Worm (Caenorhabditis elegans): ENCODE data around the gene twk-48.

Gene twk-48

ce11 chrIII:9825073-9825828, 35.3 kb upstream of the twk-48 start, which contains the start of gene ZK632.9:
Gene ZK632.9 (minus strand): TSS chrIII:9825432.
- TF ChIP-seq hlh-1 (tag; optimal IDR thresholded peaks at IDR 0.05): no peak
- no peak for TF ChIP-seq bed-3 (GFP tag; optimal IDR thresholded peaks at IDR 0.05)
- TF ChIP-seq unc-39 (tag; optimal IDR thresholded peaks at IDR 0.05): no peak
- no peak for TF ChIP-seq nhr-2 (tag; optimal IDR thresholded peaks at IDR 0.05)
- no peak for TF ChIP-seq mab-5 (tag; optimal IDR thresholded peaks at IDR 0.05)
- TF ChIP-seq elt-3 (tag; optimal IDR thresholded peaks at IDR 0.05): no peak
- TF ChIP-seq M03D4.4 (tag; optimal IDR thresholded peaks at IDR 0.05): no peak
- TF ChIP-seq mls-2 (tag; optimal IDR thresholded peaks at IDR 0.05): no peak
- no peak for TF ChIP-seq cnd-1 (tag; optimal IDR thresholded peaks at IDR 0.05)
- no peak for TF ChIP-seq zip-8 (tag; optimal IDR thresholded peaks at IDR 0.05)
- TF ChIP-seq ceh-43 (GFP tag; optimal IDR thresholded peaks at IDR 0.05): no peak
- no peak for TF ChIP-seq snpc-4 (tag; optimal IDR thresholded peaks at IDR 0.05)
- TF ChIP-seq mep-1 (tag; optimal IDR thresholded peaks at IDR 0.05): no peak
- no peak for TF ChIP-seq unc-62 (GFP tag; optimal IDR thresholded peaks at IDR 0.05)
- no peak for TF ChIP-seq lin-32 (GFP tag; optimal IDR thresholded peaks at IDR 0.05)
- TF ChIP-seq sptf-1 (tag; optimal IDR thresholded peaks at IDR 0.05): no peak
- TF ChIP-seq lin-13 (tag; optimal IDR thresholded peaks at IDR 0.05): no peak
- TF ChIP-seq blmp-1 (tag; optimal IDR thresholded peaks at IDR 0.05): no peak
- no peak for TF ChIP-seq unc-120 (tag; optimal IDR thresholded peaks at IDR 0.05; ENCODE audit: poor library complexity, severe bottlenecking)
- TF ChIP-seq ztf-11 (tag; optimal IDR thresholded peaks at IDR 0.05): no peak

- TF ChIP-seq flh-1 (GFP tag; optimal IDR thresholded peaks at IDR 0.05): no peak
- peak; percentile 3 for TF ChIP-seq mep-1 (tag; optimal IDR thresholded peaks at IDR 0.05)
These were observed 34.5 kb upstream of the twk-48 start for ce11 chrIII:9826005-9826404.

ce11 chrIII:9827163-9827951, 33.2 kb upstream of the twk-48 start, which contains the start of the genes ZK632.10 and ZK632.11:
Gene ZK632.10 (minus strand): TSS chrIII:9827722.
Gene ZK632.11 (plus strand): TSS chrIII:9827915.
- TF ChIP-seq tbx-8 (GFP tag; optimal IDR thresholded peaks at IDR 0.05) (no peak), snpc-4 (tag; optimal IDR thresholded peaks at IDR 0.05) (no peak), sem-2 (GFP tag; optimal IDR thresholded peaks at IDR 0.05) (no peak), ces-1 (GFP tag; optimal IDR thresholded peaks at IDR 0.05) (peak; percentile 61), drap-1 (GFP tag; optimal IDR thresholded peaks at IDR 0.05) (no peak), lsy-2 (tag; optimal IDR thresholded peaks at IDR 0.05) (peak; percentile 96), blmp-1 (tag; optimal IDR thresholded peaks at IDR 0.05) (no peak), nhr-237 (tag; optimal IDR thresholded peaks at IDR 0.05) (peak; percentile 9), mep-1 (tag; optimal IDR thresholded peaks at IDR 0.05) (peak; percentile 4), nhr-28 (tag; optimal IDR thresholded peaks at IDR 0.05) (no peak), hlh-1 (tag; optimal IDR thresholded peaks at IDR 0.05) (no peak), pha-4 (tag; optimal IDR thresholded peaks at IDR 0.05) (peak; percentile 76), nhr-76 (tag; optimal IDR thresholded peaks at IDR 0.05) (no peak), sptf-1 (tag; optimal IDR thresholded peaks at IDR 0.05) (no peak), mab-5 (tag; optimal IDR thresholded peaks at IDR 0.05) (no peak), unc-39 (tag; optimal IDR thresholded peaks at IDR 0.05) (no peak), nhr-12 (tag; optimal IDR thresholded peaks at IDR 0.05) (no peak), nhr-2 (tag; optimal IDR thresholded peaks at IDR 0.05) (no peak), ztf-11 (tag; optimal IDR thresholded peaks at IDR 0.05) (no peak), mls-2 (tag; optimal IDR thresholded peaks at IDR 0.05) (no peak), cnd-1 (tag; optimal IDR thresholded peaks at IDR 0.05) (no peak), unc-120 (tag; optimal IDR thresholded peaks at IDR 0.05; ENCODE audit: poor library complexity, severe bottlenecking) (no peak), zip-8 (tag; optimal IDR thresholded peaks at IDR 0.05) (peak; percentile 38)

ce11 chrIII:9830502-9830901, 30.0 kb upstream of the twk-48 start, which contains the start of gene ZK632.12:
Gene ZK632.12 (plus strand): TSS chrIII:9830802.
- no peak for TF ChIP-seq nhr-2 (tag; optimal IDR thresholded peaks at IDR 0.05)
- TF ChIP-seq unc-62 (GFP tag; optimal IDR thresholded peaks at IDR 0.05): no peak
- TF ChIP-seq mep-1 (tag; optimal IDR thresholded peaks at IDR 0.05): no peak
- no peak for TF ChIP-seq ceh-83 (GFP tag; optimal IDR thresholded peaks at IDR 0.05)
- no peak for TF ChIP-seq cnd-1 (tag; optimal IDR thresholded peaks at IDR 0.05)
- no peak for TF ChIP-seq drap-1 (GFP tag; optimal IDR thresholded peaks at IDR 0.05)
- no peak for TF ChIP-seq nhr-12 (tag; optimal IDR thresholded peaks at IDR 0.05)
- no peak for TF ChIP-seq unc-39 (tag; optimal IDR thresholded peaks at IDR 0.05)
- TF ChIP-seq M03D4.4 (tag; optimal IDR thresholded peaks at IDR 0.05): no peak
- no peak for TF ChIP-seq mab-5 (tag; optimal IDR thresholded peaks at IDR 0.05)
- no peak for TF ChIP-seq pha-4 (tag; optimal IDR thresholded peaks at IDR 0.05)
- no peak for TF ChIP-seq snpc-4 (tag; optimal IDR thresholded peaks at IDR 0.05)
- TF ChIP-seq lsy-2 (tag; optimal IDR thresholded peaks at IDR 0.05): no peak
- TF ChIP-seq nhr-28 (tag; optimal IDR thresholded peaks at IDR 0.05): no peak
- TF ChIP-seq ztf-11 (tag; optimal IDR thresholded peaks at IDR 0.05): no peak
- no peak for TF ChIP-seq blmp-1 (tag; optimal IDR thresholded peaks at IDR 0.05)
- TF ChIP-seq ces-1 (GFP tag; optimal IDR thresholded peaks at IDR 0.05): no peak
